Fruit fly (Drosophila melanogaster) whole organism, embryonic: ENCODE results near the gene CG7054.

Experiments used
- BEAF-32 ChIP-seq: fragments of 200-800 bp; sonication (Bioruptor generic); optimal IDR thresholded peaks from 3 replicates; lab custom pipeline; 2017; ENCODE audit warnings: missing biosample characterization, missing genetic modification characterization, mild to moderate bottlenecking, moderate library complexity, missing genetic modification reagents
- CG11504 ChIP-seq: fragments of 200-800 bp; sonication (Bioruptor generic); optimal IDR thresholded peaks from 3 replicates; lab custom pipeline; 2019; ENCODE audit warnings: missing biosample characterization, mild to moderate bottlenecking, missing genetic modification characterization, moderate library complexity
- CG12659 ChIP-seq: fragments of 200-800 bp; sonication (Bioruptor generic); optimal IDR thresholded peaks from 3 replicates; lab custom pipeline; 2017; ENCODE audit warnings: mild to moderate bottlenecking, missing biosample characterization, missing genetic modification reagents, missing genetic modification characterization
- CG13624 ChIP-seq: fragments of 200-800 bp; sonication (Bioruptor generic); optimal IDR thresholded peaks from 2 replicates; lab custom pipeline; 2016; ENCODE audit warnings: missing biosample characterization, missing genetic modification characterization
- CG17361 ChIP-seq: fragments of 200-800 bp; sonication (Bioruptor generic); IDR thresholded peaks from 3 replicates; pipeline ENCODE4 v1.3.6; 2022; ENCODE audit warnings: missing biosample characterization, missing genetic modification characterization
- CG1832 ChIP-seq: fragments of 200-800 bp; sonication (Bioruptor generic); optimal IDR thresholded peaks from 2 replicates; lab custom pipeline; 2017; ENCODE audit warnings: missing biosample characterization, mild to moderate bottlenecking, missing genetic modification characterization, inconsistent platforms
- CG18476 ChIP-seq: fragments of 200-800 bp; sonication (Bioruptor generic); optimal IDR thresholded peaks from 2 replicates; lab custom pipeline; 2016; ENCODE audit warnings: missing biosample characterization, mild to moderate bottlenecking, missing genetic modification characterization
- CG2199 ChIP-seq: fragments of 200-800 bp; sonication (Bioruptor generic); IDR thresholded peaks from 3 replicates; pipeline ENCODE4 v1.3.6; 2022; ENCODE audit warnings: missing biosample characterization, missing genetic modification characterization
- CG34224 ChIP-seq: fragments of 200-800 bp; sonication (Bioruptor generic); IDR thresholded peaks from 3 replicates; pipeline ENCODE4 v1.3.6; 2022; ENCODE audit warnings: missing biosample characterization, missing genetic modification characterization; ENCODE audit not compliant: partially characterized antibody
- CG3847 ChIP-seq: fragments of 200-800 bp; sonication (Bioruptor generic); IDR thresholded peaks from 2 replicates; pipeline ENCODE4 v1.3.6; 2022; ENCODE audit warnings: missing biosample characterization, missing genetic modification characterization
- CG5180 ChIP-seq: fragments of 200-800 bp; sonication (Bioruptor generic); optimal IDR thresholded peaks from 3 replicates; lab custom pipeline; 2017; ENCODE audit warnings: missing biosample characterization, missing genetic modification characterization, mild to moderate bottlenecking, moderate library complexity, missing genetic modification reagents
- CG6791 ChIP-seq: fragments of 200-800 bp; sonication (Bioruptor generic); IDR thresholded peaks from 3 replicates; pipeline ENCODE4 v1.3.6; 2022; ENCODE audit warnings: missing biosample characterization, missing genetic modification characterization; ENCODE audit not compliant: partially characterized antibody
- CG7987 ChIP-seq: fragments of 200-800 bp; sonication (Bioruptor generic); optimal IDR thresholded peaks from 2 replicates; lab custom pipeline; 2018; ENCODE audit warnings: missing biosample characterization, mild to moderate bottlenecking, missing genetic modification characterization, moderate library complexity
- CG8281 ChIP-seq: fragments of 200-800 bp; sonication (Bioruptor generic); optimal IDR thresholded peaks from 2 replicates; lab custom pipeline; 2018; ENCODE audit warnings: missing biosample characterization, mild to moderate bottlenecking, missing genetic modification characterization, moderate library complexity
- CG8388 ChIP-seq: fragments of 200-800 bp; sonication (Bioruptor generic); optimal IDR thresholded peaks from 2 replicates; lab custom pipeline; 2019; ENCODE audit warnings: missing biosample characterization, mild to moderate bottlenecking, missing genetic modification characterization, moderate library complexity
- CG8478 ChIP-seq: fragments of >200 bp; optimal IDR thresholded peaks from 2 replicates; lab custom pipeline; 2018
- CG8944 ChIP-seq: fragments of 200-800 bp; sonication (Bioruptor generic); optimal IDR thresholded peaks from 3 replicates; lab custom pipeline; 2016; ENCODE audit warnings: missing biosample characterization, missing genetic modification characterization
- Dref ChIP-seq: fragments of 200-800 bp; sonication (Bioruptor generic); IDR thresholded peaks from 2 replicates; pipeline ENCODE4 v1.3.6; 2022; ENCODE audit warnings: missing biosample characterization, missing genetic modification characterization
- E2f2 ChIP-seq: fragments of 200-800 bp; sonication (Bioruptor generic); IDR thresholded peaks from 2 replicates; pipeline ENCODE4 v1.3.6; 2022; ENCODE audit warnings: missing biosample characterization, missing genetic modification characterization
- Ets97D ChIP-seq: fragments of 200-800 bp; sonication (Bioruptor generic); optimal IDR thresholded peaks from 3 replicates; lab custom pipeline; 2016; ENCODE audit warnings: missing biosample characterization, missing genetic modification characterization
- HLH54F ChIP-seq: fragments of 200-800 bp; sonication (Bioruptor generic); optimal IDR thresholded peaks from 3 replicates; lab custom pipeline; 2016; ENCODE audit warnings: missing biosample characterization, missing genetic modification characterization
- HLHmδ ChIP-seq: fragments of 200-800 bp; sonication (Bioruptor generic); optimal IDR thresholded peaks from 2 replicates; lab custom pipeline; 2018; ENCODE audit warnings: missing biosample characterization, mild to moderate bottlenecking, missing genetic modification characterization, moderate library complexity
- Lim3 ChIP-seq: fragments of 200-800 bp; sonication (Bioruptor generic); IDR thresholded peaks from 2 replicates; pipeline ENCODE4 v1.3.6; 2022; ENCODE audit warnings: missing biosample characterization, missing genetic modification characterization
- Nf-YB ChIP-seq: fragments of 200-800 bp; sonication (Bioruptor generic); optimal IDR thresholded peaks from 3 replicates; lab custom pipeline; 2019; ENCODE audit warnings: missing biosample characterization, mild to moderate bottlenecking, missing genetic modification characterization, moderate library complexity
- Oaz ChIP-seq: fragments of 200-800 bp; sonication (Bioruptor generic); IDR thresholded peaks from 2 replicates; pipeline ENCODE4 v1.3.6; 2022; ENCODE audit warnings: missing biosample characterization, missing genetic modification characterization
- Opbp ChIP-seq: fragments of 200-800 bp; sonication (Bioruptor generic); IDR thresholded peaks from 3 replicates; pipeline ENCODE4 v1.3.6; 2022; ENCODE audit warnings: missing biosample characterization, missing genetic modification characterization; ENCODE audit not compliant: partially characterized antibody
- Pdp1 ChIP-seq, 2 experiments: fragments of 200-800 bp; sonication (Bioruptor generic); optimal IDR thresholded peaks; 3 replicates each; lab custom pipeline; 2016; ENCODE audit warnings: missing biosample characterization in 2 of 2, missing genetic modification characterization in 2 of 2, mild to moderate bottlenecking in 1 of 2, moderate library complexity in 1 of 2
- Trl ChIP-seq, 3 experiments: fragments of >200 bp in 2 of 3; fragments of 200-800 bp in 1 of 3; sonication (Bioruptor generic) in 1 of 3; optimal IDR thresholded peaks; 2 replicates in 1 of 3; 3 replicates in 2 of 3; lab custom pipeline; 2016 to 2017; ENCODE audit warnings: missing biosample characterization in 1 of 3, missing genetic modification characterization in 1 of 3
- Usf ChIP-seq: fragments of 200-800 bp; sonication (Bioruptor generic); optimal IDR thresholded peaks from 2 replicates; lab custom pipeline; 2017; ENCODE audit warnings: missing genotype, missing biosample characterization, missing genetic modification characterization
- Xbp1 ChIP-seq: fragments of 200-800 bp; sonication (Bioruptor generic); optimal IDR thresholded peaks from 3 replicates; lab custom pipeline; 2016; ENCODE audit warnings: missing biosample characterization, mild to moderate bottlenecking, missing genetic modification characterization
- ap ChIP-seq: fragments of 200-800 bp; sonication (Bioruptor generic); IDR thresholded peaks from 2 replicates; pipeline ENCODE4 v1.3.6; 2022; ENCODE audit warnings: missing biosample characterization, missing genetic modification characterization
- ash1 ChIP-seq: fragments of 200-800 bp; sonication (Bioruptor generic); optimal IDR thresholded peaks from 2 replicates; lab custom pipeline; 2018; ENCODE audit warnings: missing biosample characterization, mild to moderate bottlenecking, missing genetic modification characterization
- bab2 ChIP-seq: fragments of 200-800 bp; sonication (Bioruptor generic); optimal IDR thresholded peaks from 2 replicates; lab custom pipeline; 2016; ENCODE audit warnings: missing biosample characterization, missing genetic modification characterization
- chn ChIP-seq: fragments of 200-800 bp; sonication (Bioruptor generic); optimal IDR thresholded peaks from 2 replicates; lab custom pipeline; 2016; ENCODE audit warnings: missing biosample characterization, missing genetic modification characterization
- ci ChIP-seq: fragments of 200-800 bp; sonication (Bioruptor generic); IDR thresholded peaks from 3 replicates; pipeline ENCODE4 v1.3.6; 2022; ENCODE audit warnings: missing biosample characterization, missing genetic modification characterization
- disco-r ChIP-seq: fragments of 200-800 bp; sonication (Bioruptor generic); optimal IDR thresholded peaks from 2 replicates; lab custom pipeline; 2016; ENCODE audit warnings: missing biosample characterization, missing genetic modification characterization
- gcm ChIP-seq: fragments of 200-800 bp; sonication (Bioruptor generic); optimal IDR thresholded peaks from 2 replicates; lab custom pipeline; 2019; ENCODE audit warnings: missing biosample characterization, mild to moderate bottlenecking, missing genetic modification characterization, moderate library complexity
- gem ChIP-seq: fragments of 200-800 bp; sonication (Bioruptor generic); optimal IDR thresholded peaks from 2 replicates; lab custom pipeline; 2019; ENCODE audit warnings: missing biosample characterization, mild to moderate bottlenecking, missing genetic modification characterization, moderate library complexity
- grn ChIP-seq: fragments of 200-800 bp; sonication (Bioruptor generic); optimal IDR thresholded peaks from 3 replicates; lab custom pipeline; 2017; ENCODE audit warnings: missing biosample characterization, missing genetic modification characterization
- gt ChIP-seq: fragments of 200-800 bp; sonication (Bioruptor generic); IDR thresholded peaks from 2 replicates; pipeline ENCODE4 v1.3.6; 2022; ENCODE audit warnings: missing biosample characterization, missing genetic modification characterization
- pan ChIP-seq, 4 experiments: fragments of >200 bp in 3 of 4; fragments of 200-800 bp in 1 of 4; sonication (Bioruptor generic) in 1 of 4; optimal IDR thresholded peaks in 3 of 4; IDR thresholded peaks in 1 of 4; 2 replicates each; pipeline versions ENCODE4 v1.3.6 to Lab custom; 2017 to 2022; ENCODE audit warnings: missing biosample characterization in 2 of 4, missing genetic modification characterization in 2 of 4, mixed read lengths in 1 of 4
- pum ChIP-seq: fragments of 200-800 bp; sonication (Bioruptor generic); optimal IDR thresholded peaks from 2 replicates; lab custom pipeline; 2016; ENCODE audit warnings: missing biosample characterization, missing genetic modification characterization
- pzg ChIP-seq: fragments of 200-800 bp; sonication (Bioruptor generic); optimal IDR thresholded peaks from 3 replicates; lab custom pipeline; 2018; ENCODE audit warnings: missing biosample characterization, mild to moderate bottlenecking, missing genetic modification characterization, moderate library complexity
- row ChIP-seq: fragments of 200-800 bp; sonication (Bioruptor generic); IDR thresholded peaks from 3 replicates; pipeline ENCODE4 v1.3.6; 2022; ENCODE audit warnings: missing biosample characterization, missing genetic modification characterization
- sd ChIP-seq: fragments of 200-800 bp; sonication (Bioruptor generic); optimal IDR thresholded peaks from 3 replicates; lab custom pipeline; 2018; ENCODE audit warnings: missing biosample characterization, mild to moderate bottlenecking, missing genetic modification characterization, moderate library complexity
- stwl ChIP-seq: fragments of 200-800 bp; sonication (Bioruptor generic); optimal IDR thresholded peaks from 3 replicates; lab custom pipeline; 2018; ENCODE audit warnings: missing biosample characterization, mild to moderate bottlenecking, missing genetic modification characterization, moderate library complexity
- twi ChIP-seq: fragments of 200-800 bp; optimal IDR thresholded peaks from 2 replicates; lab custom pipeline; 2019; ENCODE audit warnings: missing biosample characterization, mild to moderate bottlenecking, missing genetic modification characterization, moderate library complexity
- wdn ChIP-seq: fragments of 200-800 bp; sonication (Bioruptor generic); IDR thresholded peaks from 2 replicates; pipeline ENCODE4 v1.3.6; 2022; ENCODE audit warnings: missing biosample characterization, missing genetic modification characterization
- wor ChIP-seq: fragments of 200-800 bp; sonication (Bioruptor generic); IDR thresholded peaks from 2 replicates; pipeline ENCODE4 v1.3.6; 2022; ENCODE audit warnings: missing biosample characterization, missing genetic modification characterization
- zfh2 ChIP-seq: fragments of 200-800 bp; sonication (Bioruptor generic); optimal IDR thresholded peaks from 2 replicates; lab custom pipeline; 2016; ENCODE audit warnings: missing biosample characterization, missing genetic modification characterization

The CG7054 gene

DNA sequence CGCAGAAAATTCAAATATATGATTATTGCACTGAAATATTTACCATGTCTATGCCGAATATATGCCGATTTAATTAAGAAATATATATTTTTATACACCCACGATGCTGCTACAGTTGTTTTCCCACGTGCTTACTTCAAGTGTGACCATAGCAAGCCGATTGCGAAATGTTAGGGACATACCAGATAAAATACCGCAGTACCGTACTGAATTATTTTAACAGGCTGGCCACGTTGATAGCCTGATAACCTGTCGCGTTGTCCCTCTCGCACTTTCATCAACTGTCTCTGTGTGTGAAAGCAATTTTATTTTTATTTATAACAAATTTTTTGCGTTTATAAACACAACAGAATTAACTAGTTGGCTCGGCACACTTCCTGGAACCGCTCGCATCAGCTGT is 43.9 kb upstream of the CG7054 start, which contains the start of the genes Nop56 and mats (continued):
- TF ChIP-seq Trl (optimal IDR thresholded peaks at IDR 0.05; lab: Kevin White, UChicago) (no peak), Trl (GFP tag; optimal IDR thresholded peaks at IDR 0.05; lab: Kevin White, UChicago) (no peak), CG6791 (GFP tag; lab: Robert Waterston, UW) (peak; percentile 55; the same call in 2 of the 3 replicates), HLHmδ (no peak), chn (no peak), CG7987 (peak; percentile 34), stwl (tag; lab: Kevin White, UChicago) (peak; percentile 87), E2f2 (GFP tag; lab: Robert Waterston, UW) (peak; percentile 23; the same call in 1 of the 2 replicates), wdn (GFP tag; lab: Robert Waterston, UW) (no peak), Usf (GFP tag; lab: Kevin White, UChicago) (peak; percentile 6), Xbp1 (GFP tag; lab: Kevin White, UChicago) (no peak), CG3847 (GFP tag; lab: Robert Waterston, UW) (peak; percentile 71), pan (optimal IDR thresholded peaks at IDR 0.05; lab: Kevin White, UChicago) (no peak), pan (GFP tag; optimal IDR thresholded peaks at IDR 0.05 in 1 of 2, IDR thresholded peaks at IDR 0.05 in 1 of 2) (no peak), CG2199 (GFP tag; lab: Robert Waterston, UW) (no peak), CG17361 (no peak), Opbp (GFP tag; lab: Robert Waterston, UW) (peak; percentile 29; the same call in 1 of the 3 replicates), sd (tag; lab: Kevin White, UChicago) (peak; percentile 79), ap (no peak), gt (GFP tag; lab: Robert Waterston, UW) (no peak), CG11504 (tag; lab: Kevin White, UChicago) (no peak), CG18476 (GFP tag; lab: Kevin White, UChicago) (no peak), wor (GFP tag; lab: Robert Waterston, UW) (no peak), CG8478 (lab: Kevin White, UChicago) (no peak), twi (tag; lab: Kevin White, UChicago) (peak; percentile 53), CG34224 (GFP tag; lab: Robert Waterston, UW) (peak; percentile 32; the same call in 1 of the 3 replicates), CG13624 (GFP tag; lab: Kevin White, UChicago) (peak; percentile 15), CG5180 (peak; percentile 64), CG12659 (peak; percentile 72), CG8281 (tag; lab: Kevin White, UChicago) (no peak), Nf-YB (peak; percentile 4), pzg (GFP tag; lab: Kevin White, UChicago) (peak; percentile 96), Ets97D (GFP tag; lab: Kevin White, UChicago) (peak; percentile 83), ash1 (GFP tag; lab: Kevin White, UChicago) (no peak), HLH54F (GFP tag; lab: Kevin White, UChicago) (no peak), BEAF-32 (peak; percentile 48), bab2 (no peak), gcm (GFP tag; lab: Kevin White, UChicago) (peak; percentile 19), Dref (GFP tag; lab: Robert Waterston, UW) (peak; percentile 37), grn (GFP tag; lab: Kevin White, UChicago) (peak; percentile 48), Pdp1 (GFP tag; optimal IDR thresholded peaks at IDR 0.05; lab: Kevin White, UChicago) (peak in 1 of 2 experiments; percentile 55), CG8388 (GFP tag; lab: Kevin White, UChicago) (no peak), CG1832 (GFP tag; lab: Kevin White, UChicago) (peak; percentile 33), CG8944 (GFP tag; lab: Kevin White, UChicago) (no peak), row (peak; percentile 35; the same call in 1 of the 3 replicates), disco-r (GFP tag; lab: Kevin White, UChicago) (no peak), ci (GFP tag; lab: Robert Waterston, UW) (peak; percentile 43; the same call in 2 of the 3 replicates), zfh2 (GFP tag; lab: Kevin White, UChicago) (no peak), Lim3 (GFP tag; lab: Robert Waterston, UW) (no peak), pum (no peak), gem (tag; lab: Kevin White, UChicago) (no peak), Oaz (GFP tag; lab: Robert Waterston, UW) (no peak)
